Worm (Caenorhabditis elegans) whole organism, L1 larva: ENCODE results near the gene C40A11.4.

Experiments used
- C04F5.9 ChIP-seq: sonication (generic microtip); optimal IDR thresholded peaks from 2 replicates; lab custom pipeline; 2016; ENCODE audit warnings: missing genetic modification characterization, missing compliant biosample characterization
- C34B4.2 ChIP-seq: sonication (generic microtip); optimal IDR thresholded peaks from 2 replicates; lab custom pipeline; 2017; ENCODE audit warnings: mild to moderate bottlenecking, missing genetic modification characterization, missing compliant biosample characterization
- blmp-1 ChIP-seq: fragments of 150-350 bp; optimal IDR thresholded peaks from 2 replicates; lab custom pipeline; 2014; ENCODE audit warnings: missing biosample characterization, missing genetic modification characterization
- ceh-63 ChIP-seq: fragments of 200-800 bp; sonication (Bioruptor generic); optimal IDR thresholded peaks from 2 replicates; lab custom pipeline; 2018; ENCODE audit warnings: mild to moderate bottlenecking, missing genetic modification characterization, missing compliant biosample characterization
- ceh-8 ChIP-seq: fragments of 200-800 bp; sonication (Bioruptor generic); optimal IDR thresholded peaks from 2 replicates; lab custom pipeline; 2018; ENCODE audit warnings: mild to moderate bottlenecking, missing genetic modification characterization, moderate library complexity, missing compliant biosample characterization
- ceh-82 ChIP-seq, 3 experiments: fragments of 150-350 bp in 1 of 3; sonication (generic microtip) in 2 of 3; optimal IDR thresholded peaks; 2 replicates each; lab custom pipeline; 2014 to 2017; ENCODE audit warnings: missing biosample characterization in 3 of 3, missing genetic modification characterization in 3 of 3
- dpl-1 ChIP-seq, 3 experiments: fragments of 150-350 bp in 2 of 3; sonication (generic microtip) in 1 of 3; optimal IDR thresholded peaks; 2 replicates each; lab custom pipeline; 2014 to 2017; ENCODE audit warnings: missing biosample characterization in 3 of 3, missing genetic modification characterization in 3 of 3, missing genetic modification reagents in 3 of 3
- elt-2 ChIP-seq: sonication (generic microtip); optimal IDR thresholded peaks from 2 replicates; lab custom pipeline; 2016; ENCODE audit warnings: missing genetic modification characterization, mild to moderate bottlenecking, inconsistent platforms, missing compliant biosample characterization, missing genetic modification reagents
- irx-1 ChIP-seq: sonication (generic microtip); optimal IDR thresholded peaks from 2 replicates; lab custom pipeline; 2016; ENCODE audit warnings: missing genetic modification characterization, missing compliant biosample characterization
- lin-14 ChIP-seq: fragments of 200-800 bp; sonication (Bioruptor generic); optimal IDR thresholded peaks from 2 replicates; lab custom pipeline; 2018; ENCODE audit warnings: mild to moderate bottlenecking, missing genetic modification characterization, moderate library complexity, missing compliant biosample characterization
- lin-35 ChIP-seq, 2 experiments: fragments of 150-350 bp; optimal IDR thresholded peaks; 2 replicates each; lab custom pipeline; 2014; ENCODE audit warnings: missing biosample characterization in 2 of 2, missing genetic modification characterization in 2 of 2, missing genetic modification reagents in 2 of 2
- lsy-2 ChIP-seq, 2 experiments: fragments of 150-350 bp; optimal IDR thresholded peaks; 2 replicates each; lab custom pipeline; 2014; ENCODE audit warnings: missing biosample characterization in 2 of 2, missing genetic modification characterization in 2 of 2
- nhr-11 ChIP-seq: fragments of 150-350 bp; optimal IDR thresholded peaks from 2 replicates; lab custom pipeline; 2014; ENCODE audit warnings: missing biosample characterization, missing genetic modification characterization
- nhr-12 ChIP-seq: sonication (generic microtip); optimal IDR thresholded peaks from 2 replicates; lab custom pipeline; 2017; ENCODE audit warnings: missing biosample characterization, missing genetic modification characterization
- nhr-237 ChIP-seq: fragments of 150-350 bp; optimal IDR thresholded peaks from 2 replicates; lab custom pipeline; 2014; ENCODE audit warnings: missing biosample characterization, missing genetic modification characterization
- nhr-47 ChIP-seq: sonication (generic microtip); optimal IDR thresholded peaks from 2 replicates; lab custom pipeline; 2016; ENCODE audit warnings: mild to moderate bottlenecking, missing genetic modification characterization, moderate library complexity, missing compliant biosample characterization
- nhr-76 ChIP-seq: sonication (generic microtip); optimal IDR thresholded peaks from 2 replicates; lab custom pipeline; 2017; ENCODE audit warnings: missing biosample characterization, missing genetic modification characterization
- nhr-77 ChIP-seq: fragments of 150-350 bp; optimal IDR thresholded peaks from 2 replicates; lab custom pipeline; 2014; ENCODE audit warnings: missing biosample characterization, missing genetic modification characterization
- nhr-85 ChIP-seq: sonication (generic microtip); peaks from one replicate; lab custom pipeline; 2016; ENCODE audit warnings: missing genetic modification characterization, inconsistent platforms, missing compliant biosample characterization
- pqm-1 ChIP-seq: sonication (generic microtip); optimal IDR thresholded peaks from 3 replicates; lab custom pipeline; 2017; ENCODE audit warnings: missing biosample characterization, missing genetic modification characterization
- skn-1 ChIP-seq: fragments of 150-350 bp; optimal IDR thresholded peaks from 2 replicates; lab custom pipeline; 2014; ENCODE audit warnings: missing biosample characterization, missing genetic modification characterization
- sox-4 ChIP-seq: sonication (generic microtip); optimal IDR thresholded peaks from 2 replicates; lab custom pipeline; 2016; ENCODE audit warnings: missing genetic modification characterization, missing compliant biosample characterization
- tbx-2 ChIP-seq: sonication (generic microtip); optimal IDR thresholded peaks from 2 replicates; lab custom pipeline; 2016; ENCODE audit warnings: missing genetic modification characterization, missing compliant biosample characterization
- tlp-1 ChIP-seq: fragments of 150-350 bp; optimal IDR thresholded peaks from 2 replicates; lab custom pipeline; 2014; ENCODE audit warnings: missing biosample characterization, missing genetic modification characterization
- unc-130 ChIP-seq: fragments of 150-350 bp; optimal IDR thresholded peaks from 2 replicates; lab custom pipeline; 2017; ENCODE audit warnings: missing biosample characterization, missing genetic modification characterization, inconsistent platforms
- unc-30 ChIP-seq: sonication (generic microtip); optimal IDR thresholded peaks from 2 replicates; lab custom pipeline; 2017; ENCODE audit warnings: missing biosample characterization, missing genetic modification characterization
- unc-98 ChIP-seq: fragments of 200-800 bp; sonication (Bioruptor generic); IDR thresholded peaks from 2 replicates; pipeline ENCODE4 v1.3.6; 2022; ENCODE audit warnings: missing genetic modification characterization, missing compliant biosample characterization
- xbp-1 ChIP-seq: sonication (generic microtip); optimal IDR thresholded peaks from 2 replicates; lab custom pipeline; 2016; ENCODE audit warnings: missing genetic modification characterization, missing compliant biosample characterization
- zag-1 ChIP-seq: fragments of 150-350 bp; optimal IDR thresholded peaks from 2 replicates; lab custom pipeline; 2014; ENCODE audit warnings: missing biosample characterization, missing genetic modification characterization
- zip-4 ChIP-seq: fragments of 200-800 bp; sonication (Bioruptor generic); optimal IDR thresholded peaks from 2 replicates; lab custom pipeline; 2018; ENCODE audit warnings: mild to moderate bottlenecking, missing genetic modification characterization, moderate library complexity, missing compliant biosample characterization
- ztf-4 ChIP-seq: fragments of 150-350 bp; optimal IDR thresholded peaks from 2 replicates; lab custom pipeline; 2014; ENCODE audit warnings: missing biosample characterization, missing genetic modification characterization

C40A11.4 gene

ce11 chrII:2168374-2168773 is 31.2 kb downstream of the C40A11.4 start, which contains the start of gene fbxb-38:
TSS of gene fbxb-38 (minus strand) at chrII:2168763.
- no peak for TF ChIP-seq nhr-47
- TF ChIP-seq pqm-1 (tag; lab: Kevin White, UChicago) = no peak
- TF ChIP-seq zip-4 (GFP tag; lab: Kevin White, UChicago) = no peak
- no peak for TF ChIP-seq nhr-11 (tag; lab: Kevin White, UChicago)
- TF ChIP-seq zag-1 = no peak
- TF ChIP-seq xbp-1 = no peak
- no peak for TF ChIP-seq tlp-1 (tag; lab: Kevin White, UChicago)
- no peak for TF ChIP-seq nhr-85 (tag; lab: Kevin White, UChicago)
- no peak for TF ChIP-seq ceh-63 (GFP tag; lab: Kevin White, UChicago)
- no peak for TF ChIP-seq unc-30 (tag; lab: Kevin White, UChicago)
- no peak for TF ChIP-seq sox-4

ce11 chrII:2170085-2170484 is 32.9 kb downstream of the C40A11.4 start, which contains the start of gene C33C12.12:
TSS of gene C33C12.12 (minus strand) at chrII:2170185.
- no peak for TF ChIP-seq skn-1
- no peak for TF ChIP-seq blmp-1 (tag; lab: Kevin White, UChicago)
- TF ChIP-seq irx-1 (tag; lab: Kevin White, UChicago) = no peak
- no peak for TF ChIP-seq ceh-63 (GFP tag; lab: Kevin White, UChicago)
- TF ChIP-seq dpl-1 (GFP tag; optimal IDR thresholded peaks at IDR 0.05; lab: Kevin White, UChicago) = no peak
- TF ChIP-seq C34B4.2 = no peak
- TF ChIP-seq unc-98 (GFP tag; lab: Robert Waterston, UW) = no peak
- TF ChIP-seq ztf-4 (tag; lab: Kevin White, UChicago) = no peak
- no peak for TF ChIP-seq nhr-237 (tag; lab: Kevin White, UChicago)
- no peak for TF ChIP-seq nhr-76 (tag; lab: Kevin White, UChicago)
- TF ChIP-seq nhr-11 (tag; lab: Kevin White, UChicago) = no peak

DNA sequence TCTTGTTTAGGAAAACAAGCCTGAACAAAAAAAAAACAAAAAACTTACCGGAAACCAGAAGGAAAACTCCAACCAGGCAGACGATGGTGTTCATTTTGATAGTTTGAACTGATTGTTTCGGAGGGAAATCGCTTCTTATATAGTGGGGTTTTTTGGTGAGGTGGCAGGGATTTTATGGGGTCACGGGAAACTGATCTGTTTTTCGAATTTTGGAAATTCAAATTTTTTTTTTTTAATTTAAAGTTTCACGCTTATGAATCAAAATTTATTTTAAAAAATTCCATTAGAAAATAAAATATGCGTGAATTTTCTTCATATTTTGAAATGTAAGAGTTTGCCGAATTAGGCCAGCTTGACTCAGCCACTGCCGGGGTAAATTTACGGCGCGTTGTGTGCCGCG is 38.1 kb downstream of the C40A11.4 start, which contains the start of gene C33C12.7:
C33C12.7 (minus strand) TSS at position 101 of the 400 bp plus-strand sequence.
- TF ChIP-seq unc-130 (tag; lab: Kevin White, UChicago) (no peak), zag-1 (no peak), tbx-2 (tag; lab: Kevin White, UChicago) (no peak), lin-14 (GFP tag; lab: Kevin White, UChicago) (no peak)

DNA sequence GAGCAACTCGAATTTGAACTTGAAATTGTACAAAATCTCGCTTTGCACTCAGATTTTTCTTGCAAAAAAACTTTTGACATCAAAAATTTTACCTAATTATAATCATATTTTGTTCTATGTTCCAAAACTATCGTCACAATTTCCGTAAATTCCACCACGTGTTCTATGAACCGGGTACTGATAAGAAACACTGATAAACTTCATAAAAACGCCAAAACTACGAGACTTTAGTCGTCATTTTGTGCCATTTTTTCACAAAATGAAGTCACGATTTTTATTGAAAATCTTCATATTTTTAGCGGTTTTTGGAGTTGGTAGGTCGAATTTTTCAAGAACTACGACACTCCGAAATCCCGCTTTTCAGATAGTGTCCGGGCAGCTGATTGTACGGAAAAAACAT is 39.5 kb downstream of the C40A11.4 start, which contains the start of gene gba-1:
gba-1 (plus strand) TSS at position 54 of the 400 bp plus-strand sequence.
- TF ChIP-seq elt-2 (tag; lab: Kevin White, UChicago) (peak; percentile 54), lin-35 (GFP tag; optimal IDR thresholded peaks at IDR 0.05; lab: Kevin White, UChicago) (peak in 1 of 2 experiments; percentile 18), C04F5.9 (tag; lab: Kevin White, UChicago) (no peak)

ce11 chrII:2177735-2178134 is 40.5 kb downstream of the C40A11.4 start:
- TF ChIP-seq nhr-85 (tag; lab: Kevin White, UChicago) = no peak
- no peak for TF ChIP-seq ceh-82 (tag; optimal IDR thresholded peaks at IDR 0.05; lab: Kevin White, UChicago)
- no peak for TF ChIP-seq nhr-12 (tag; lab: Kevin White, UChicago)

- TF ChIP-seq elt-2 (tag; lab: Kevin White, UChicago) = peak; percentile 42
- no peak for TF ChIP-seq ceh-8 (GFP tag; lab: Kevin White, UChicago)
- TF ChIP-seq tbx-2 (tag; lab: Kevin White, UChicago) = no peak
- TF ChIP-seq ceh-63 (GFP tag; lab: Kevin White, UChicago) = no peak
- TF ChIP-seq zip-4 (GFP tag; lab: Kevin White, UChicago) = no peak
- no peak for TF ChIP-seq lin-14 (GFP tag; lab: Kevin White, UChicago)
- TF ChIP-seq, all 84 proteins: peak for 1
These were observed 49.1 kb downstream of the C40A11.4 start, which contains the start of gene gba-2 for ce11 chrII:2186329-2186728. TSS of gene gba-2 (minus strand) at chrII:2186434.

DNA sequence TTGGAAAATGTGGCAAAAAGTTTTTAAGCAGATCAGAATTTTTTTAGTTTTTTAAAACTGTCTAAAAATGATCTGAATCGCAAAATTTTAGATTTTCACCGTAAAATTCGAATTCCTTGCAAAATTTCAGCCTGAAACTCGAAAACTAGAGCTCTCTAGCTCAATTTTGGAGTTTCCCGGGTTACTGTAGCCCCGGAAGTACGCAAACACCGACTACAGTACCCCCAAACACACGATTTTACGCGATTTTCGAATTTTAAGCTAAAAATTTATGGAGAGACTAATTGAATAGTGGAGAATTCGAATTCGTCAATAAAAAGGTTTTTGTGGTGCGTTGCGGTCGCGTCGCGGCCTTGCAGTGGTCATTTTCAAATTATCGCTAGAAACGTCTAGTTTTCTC is 49.5 kb downstream of the C40A11.4 start:
- TF ChIP-seq lsy-2 (tag; optimal IDR thresholded peaks at IDR 0.05; lab: Kevin White, UChicago) (peak in 1 of 2 experiments; percentile 30), nhr-77 (tag; lab: Kevin White, UChicago) (no peak), unc-98 (GFP tag; lab: Robert Waterston, UW) (no peak)
